Worm (Caenorhabditis elegans) whole organism, midembryonic: Measurements from ENCODE around the gene nep-6.

Source experiments
- T22C8.4 ChIP-seq: fragments of 200-800 bp; sonication (Bioruptor generic); IDR thresholded peaks from 2 replicates; pipeline ENCODE4 v1.3.6; 2022; ENCODE audit warnings: missing genetic modification characterization, missing compliant biosample characterization
- cog-1 ChIP-seq: sonication (generic microtip); optimal IDR thresholded peaks from 2 replicates; lab custom pipeline; 2016; ENCODE audit warnings: missing genetic modification characterization, missing compliant biosample characterization
- flt-1 ChIP-seq: fragments of 200-800 bp; sonication (Bioruptor generic); IDR thresholded peaks from 2 replicates; pipeline ENCODE4 v1.3.6; 2022; ENCODE audit warnings: missing genetic modification characterization, missing compliant biosample characterization
- klf-2 ChIP-seq: fragments of 200-800 bp; sonication (Bioruptor generic); conservative IDR thresholded peaks from 2 replicates; pipeline ENCODE4 v1.3.6; 2022; ENCODE audit warnings: missing genetic modification reagents, missing genetic modification characterization, missing compliant biosample characterization
- med-1 ChIP-seq: sonication (generic microtip); optimal IDR thresholded peaks from 2 replicates; lab custom pipeline; 2017; ENCODE audit warnings: missing genetic modification characterization, mild to moderate bottlenecking, missing compliant biosample characterization, antibody characterized with exemption, missing genetic modification reagents; ENCODE audit not compliant: insufficient read depth
- ref-1 ChIP-seq: fragments of 200-800 bp; sonication (Bioruptor generic); conservative IDR thresholded peaks from 2 replicates; pipeline ENCODE4 v1.3.6; 2022; ENCODE audit warnings: missing genetic modification reagents, missing genetic modification characterization, missing compliant biosample characterization
- tab-1 ChIP-seq: fragments of 200-800 bp; sonication (Bioruptor generic); IDR thresholded peaks from 2 replicates; pipeline ENCODE4 v1.3.6; 2022; ENCODE audit warnings: missing genetic modification characterization, missing compliant biosample characterization
- ztf-23 ChIP-seq: fragments of 200-800 bp; sonication (Bioruptor generic); IDR thresholded peaks from 2 replicates; pipeline ENCODE4 v1.3.6; 2022; ENCODE audit warnings: missing genetic modification reagents, missing genetic modification characterization, missing compliant biosample characterization
- ztf-29 ChIP-seq: fragments of 200-800 bp; sonication (Bioruptor generic); IDR thresholded peaks from 2 replicates; pipeline ENCODE4 v1.3.6; 2022; ENCODE audit warnings: missing genetic modification reagents, missing genetic modification characterization, missing compliant biosample characterization

The nep-6 gene

DNA sequence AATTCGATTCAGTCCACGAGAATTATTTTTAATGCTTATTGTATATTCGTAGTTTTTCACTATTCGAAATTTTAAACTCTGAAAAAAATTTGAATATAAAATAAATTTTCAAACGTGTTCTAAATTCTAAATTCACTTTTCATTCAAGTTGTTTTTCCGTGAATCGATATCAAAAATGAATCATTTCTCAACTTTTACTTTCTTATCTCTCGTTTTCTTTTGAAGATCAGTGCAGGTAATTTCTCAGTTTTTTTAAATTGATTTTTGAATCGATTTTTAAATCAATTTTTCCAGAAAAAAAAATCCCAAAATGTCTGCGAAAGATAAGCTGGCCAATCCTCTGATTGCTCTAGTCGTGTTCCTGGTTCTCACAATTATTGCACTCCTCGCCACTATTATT is at the start of gene nep-6:
Gene nep-6, plus strand, starts transcription at position 301 of the 400 bp plus-strand sequence.
- TF ChIP-seq ref-1 (GFP tag; lab: Robert Waterston, UW) = no peak
- TF ChIP-seq ztf-23 = no peak
- TF ChIP-seq med-1 (GFP tag; lab: Kevin White, UChicago) = no peak
- TF ChIP-seq tab-1 = no peak
- no peak for TF ChIP-seq cog-1 (tag; lab: Kevin White, UChicago)
- TF ChIP-seq T22C8.4 (GFP tag; lab: Robert Waterston, UW) = no peak
- TF ChIP-seq flt-1 (GFP tag; lab: Robert Waterston, UW) = no peak
- no peak for TF ChIP-seq klf-2 (GFP tag; lab: Robert Waterston, UW)
- TF ChIP-seq ztf-29 (GFP tag; lab: Robert Waterston, UW) = no peak

DNA sequence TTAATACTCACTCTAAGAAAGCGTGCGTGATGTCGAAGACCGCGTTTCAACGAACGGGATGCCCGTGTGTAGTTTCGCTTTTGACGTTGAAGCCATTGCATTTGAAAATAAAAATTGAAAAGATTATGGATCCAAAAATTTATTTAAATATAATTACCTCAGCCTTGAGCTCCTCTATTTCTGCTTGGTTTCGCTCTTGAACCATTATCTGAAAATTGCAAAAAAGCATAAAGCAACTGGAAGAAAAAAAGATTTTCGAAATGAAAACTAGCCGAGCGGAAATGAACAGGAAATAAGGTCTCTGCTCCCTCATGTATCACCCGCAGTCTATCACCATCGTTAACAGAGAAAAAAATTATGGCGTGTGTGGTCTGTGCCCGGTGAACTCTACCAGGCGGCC is 49.5 kb upstream of the nep-6 start, which contains the start of gene Y49F6C.6:
Gene Y49F6C.6, minus strand, starts transcription at position 101 of the 400 bp plus-strand sequence.
- TF ChIP-seq tab-1 = no peak
- TF ChIP-seq flt-1 (GFP tag; lab: Robert Waterston, UW) = no peak
- no peak for TF ChIP-seq cog-1 (tag; lab: Kevin White, UChicago)

DNA sequence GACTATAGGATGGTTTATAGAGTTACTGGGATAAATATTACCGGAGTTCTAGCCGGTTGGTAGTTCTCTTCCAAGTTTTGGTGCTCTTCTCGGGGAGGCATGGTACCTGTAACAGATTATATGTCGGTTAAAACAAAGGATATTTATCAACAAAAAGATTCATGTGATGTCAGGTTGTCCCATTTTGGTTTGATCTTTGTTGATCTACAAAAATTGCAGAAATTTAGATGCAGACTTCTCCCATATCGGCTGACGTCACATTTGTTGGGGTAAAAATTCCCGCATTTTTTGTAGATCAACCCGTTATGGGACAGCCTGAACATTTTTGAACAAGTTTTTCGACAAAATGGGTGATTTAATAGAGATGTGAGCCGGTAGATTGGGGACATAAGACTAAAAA is 48.5 kb upstream of the nep-6 start, which contains the start of gene Y49F6C.7:
Gene Y49F6C.7, minus strand, starts transcription at position 101 of the 400 bp plus-strand sequence.
- TF ChIP-seq klf-2 (GFP tag; lab: Robert Waterston, UW) (no peak), ref-1 (GFP tag; lab: Robert Waterston, UW) (no peak), med-1 (GFP tag; lab: Kevin White, UChicago) (no peak), ztf-23 (no peak), ztf-29 (GFP tag; lab: Robert Waterston, UW) (no peak), T22C8.4 (GFP tag; lab: Robert Waterston, UW) (no peak), flt-1 (GFP tag; lab: Robert Waterston, UW) (no peak), tab-1 (no peak), cog-1 (tag; lab: Kevin White, UChicago) (no peak)

DNA sequence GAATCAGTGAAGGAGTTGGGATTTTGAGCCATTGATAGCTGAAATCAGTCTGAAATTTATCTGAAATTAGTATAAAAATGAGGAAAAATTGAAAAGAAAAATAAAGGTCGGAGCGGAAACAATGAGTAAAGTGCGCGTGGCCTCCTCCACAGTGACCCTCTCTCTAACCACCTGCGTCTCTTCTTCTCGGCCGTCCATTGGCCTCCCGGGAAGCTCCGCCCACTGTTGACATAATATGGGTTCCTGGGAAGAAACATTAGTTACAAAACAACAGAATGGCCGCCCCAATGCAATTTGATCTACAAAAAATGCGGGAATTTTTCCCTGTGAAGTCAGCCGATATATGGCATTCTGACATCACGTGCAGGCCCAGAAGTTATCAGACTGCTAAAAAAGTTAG is 46.6 kb upstream of the nep-6 start, which contains the start of gene Y49F6C.8:
Gene Y49F6C.8, minus strand, starts transcription at position 51 of the 400 bp plus-strand sequence.
- TF ChIP-seq flt-1 (GFP tag; lab: Robert Waterston, UW) (no peak), klf-2 (GFP tag; lab: Robert Waterston, UW) (no peak), ztf-29 (GFP tag; lab: Robert Waterston, UW) (no peak), T22C8.4 (GFP tag; lab: Robert Waterston, UW) (no peak), ztf-23 (no peak), tab-1 (no peak), med-1 (GFP tag; lab: Kevin White, UChicago) (no peak), cog-1 (tag; lab: Kevin White, UChicago) (no peak), ref-1 (GFP tag; lab: Robert Waterston, UW) (no peak)

DNA sequence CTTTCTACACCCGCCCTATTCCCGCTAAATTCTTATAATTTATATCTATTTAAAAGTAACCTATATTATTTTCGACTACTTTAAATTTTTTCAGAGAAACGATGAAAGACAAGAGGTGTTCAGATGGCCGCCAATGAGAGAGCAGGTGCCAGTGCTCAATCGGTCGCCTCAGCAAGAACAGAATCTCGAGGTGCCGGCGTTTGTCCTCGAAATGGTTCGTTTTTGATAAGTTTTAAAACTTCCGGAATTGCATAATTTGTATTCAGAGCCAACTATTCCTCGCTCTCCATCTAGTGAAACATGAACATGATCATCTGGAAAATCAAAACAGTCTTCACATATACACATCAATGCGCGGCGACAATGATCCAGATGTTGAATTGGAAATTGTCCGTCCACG is 45.6 kb upstream of the nep-6 start, which contains the start of gene bath-23:
Gene bath-23, plus strand, starts transcription at position 301 of the 400 bp plus-strand sequence.
- TF ChIP-seq ztf-23 = no peak
- no peak for TF ChIP-seq cog-1 (tag; lab: Kevin White, UChicago)
- TF ChIP-seq flt-1 (GFP tag; lab: Robert Waterston, UW) = no peak
- TF ChIP-seq ref-1 (GFP tag; lab: Robert Waterston, UW) = no peak
- no peak for TF ChIP-seq med-1 (GFP tag; lab: Kevin White, UChicago)
- no peak for TF ChIP-seq tab-1
- TF ChIP-seq T22C8.4 (GFP tag; lab: Robert Waterston, UW) = no peak
- no peak for TF ChIP-seq ztf-29 (GFP tag; lab: Robert Waterston, UW)
- TF ChIP-seq klf-2 (GFP tag; lab: Robert Waterston, UW) = no peak

DNA sequence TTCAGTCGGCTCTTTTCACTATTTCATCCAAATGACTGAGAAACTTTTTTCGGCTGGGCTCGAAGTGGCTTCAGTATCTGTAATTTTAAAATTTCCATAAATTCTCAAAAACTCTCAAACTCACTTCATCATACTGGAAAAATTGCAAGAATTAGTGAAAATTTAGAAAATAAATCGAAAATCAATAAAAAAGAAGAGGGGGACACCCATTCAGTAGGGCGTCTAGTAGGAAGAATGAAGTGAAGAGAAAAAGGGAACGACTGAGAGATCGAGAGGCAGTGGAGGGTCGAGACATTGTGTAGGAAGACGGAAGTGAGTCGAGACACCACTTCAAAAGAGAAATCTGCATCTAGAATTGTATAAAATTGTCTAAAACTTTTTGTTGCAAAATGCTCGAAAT is 42.8 kb upstream of the nep-6 start:
- TF ChIP-seq ztf-29 (GFP tag; lab: Robert Waterston, UW) (no peak), flt-1 (GFP tag; lab: Robert Waterston, UW) (no peak), med-1 (GFP tag; lab: Kevin White, UChicago) (no peak), T22C8.4 (GFP tag; lab: Robert Waterston, UW) (no peak), ztf-23 (no peak), klf-2 (GFP tag; lab: Robert Waterston, UW) (no peak)

DNA sequence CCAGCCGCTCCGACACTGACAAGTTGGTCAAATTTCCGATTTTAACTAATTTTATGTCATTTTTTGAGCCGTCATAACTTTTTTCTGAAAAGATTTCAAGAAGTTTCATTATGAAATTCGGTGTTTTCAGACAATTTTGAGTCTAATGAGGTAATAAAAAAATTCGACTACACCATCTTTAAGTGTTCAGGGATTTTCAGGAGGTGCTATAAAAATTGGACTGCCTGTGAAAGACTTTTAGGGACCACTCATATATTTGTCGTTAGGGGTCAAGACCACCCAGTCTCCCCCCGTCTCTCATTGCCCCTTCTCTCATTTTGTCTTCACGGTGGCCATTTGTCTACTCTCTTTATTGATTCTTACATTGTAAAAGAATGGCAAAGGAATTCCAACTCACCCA is 41.8 kb upstream of the nep-6 start, which contains the start of gene bath-10:
Gene bath-10, plus strand, starts transcription at position 301 of the 400 bp plus-strand sequence.
- TF ChIP-seq ztf-29 (GFP tag; lab: Robert Waterston, UW) (no peak), med-1 (GFP tag; lab: Kevin White, UChicago) (no peak), tab-1 (no peak), ref-1 (GFP tag; lab: Robert Waterston, UW) (no peak), cog-1 (tag; lab: Kevin White, UChicago) (no peak), klf-2 (GFP tag; lab: Robert Waterston, UW) (no peak), flt-1 (GFP tag; lab: Robert Waterston, UW) (no peak), ztf-23 (no peak), T22C8.4 (GFP tag; lab: Robert Waterston, UW) (no peak)

DNA sequence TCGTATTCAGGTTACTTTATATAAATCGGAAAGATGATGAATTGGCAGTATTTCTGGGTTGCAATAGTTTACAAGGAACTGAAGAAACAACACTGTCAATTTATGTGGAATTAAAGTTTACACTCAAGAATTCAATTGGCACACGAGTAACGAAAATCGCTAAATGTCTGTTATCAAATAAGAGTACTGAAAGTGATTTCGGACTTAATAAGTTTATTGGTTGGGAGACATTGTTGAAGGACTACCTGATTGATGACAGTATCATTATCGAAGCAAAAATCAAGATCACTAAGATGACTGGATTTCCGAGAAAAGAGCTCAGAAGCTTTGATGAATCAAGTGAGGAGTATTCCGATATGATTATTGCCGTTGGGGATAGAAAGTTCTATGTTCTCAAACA is 41.3 kb upstream of the nep-6 start:
- TF ChIP-seq ztf-23 (no peak), tab-1 (no peak), flt-1 (GFP tag; lab: Robert Waterston, UW) (no peak), ref-1 (GFP tag; lab: Robert Waterston, UW) (no peak), T22C8.4 (GFP tag; lab: Robert Waterston, UW) (no peak), klf-2 (GFP tag; lab: Robert Waterston, UW) (no peak), cog-1 (tag; lab: Kevin White, UChicago) (no peak), med-1 (GFP tag; lab: Kevin White, UChicago) (no peak), ztf-29 (GFP tag; lab: Robert Waterston, UW) (no peak)

DNA sequence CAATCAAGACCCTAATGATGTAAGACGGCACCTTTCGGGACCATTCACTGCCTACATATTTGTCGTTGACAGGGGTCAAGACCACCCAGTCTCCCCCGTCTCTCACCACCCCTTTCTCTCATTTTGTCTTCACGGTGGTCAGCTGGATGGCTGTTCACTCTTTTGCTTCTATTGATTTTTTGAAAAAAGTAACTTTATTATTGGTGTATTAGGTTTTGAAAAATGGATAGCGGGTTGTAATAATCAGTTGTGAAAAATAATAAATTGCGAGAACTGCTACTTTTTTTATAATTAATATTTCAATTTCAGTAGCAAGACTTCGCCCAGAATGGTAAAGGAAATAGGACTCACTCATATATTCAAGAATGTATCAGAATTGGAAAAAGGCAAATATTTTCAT is 39.8 kb upstream of the nep-6 start, which contains the start of gene bath-9:
Gene bath-9, plus strand, starts transcription at position 301 of the 400 bp plus-strand sequence.
- no peak for TF ChIP-seq flt-1 (GFP tag; lab: Robert Waterston, UW)
- TF ChIP-seq ref-1 (GFP tag; lab: Robert Waterston, UW) = no peak
- no peak for TF ChIP-seq ztf-29 (GFP tag; lab: Robert Waterston, UW)
- TF ChIP-seq ztf-23 = no peak
- no peak for TF ChIP-seq T22C8.4 (GFP tag; lab: Robert Waterston, UW)
- no peak for TF ChIP-seq med-1 (GFP tag; lab: Kevin White, UChicago)
- no peak for TF ChIP-seq cog-1 (tag; lab: Kevin White, UChicago)
- no peak for TF ChIP-seq tab-1
- TF ChIP-seq klf-2 (GFP tag; lab: Robert Waterston, UW) = no peak
